Fruit fly (Drosophila melanogaster) S2 (cell line): ENCODE results near the gene CG31224.

Experiments used
- CG8478 ChIP-seq: fragments of >200 bp; optimal IDR thresholded peaks from 2 replicates; lab custom pipeline; 2018
- CTCF ChIP-seq, 2 experiments: fragments of >200 bp; optimal IDR thresholded peaks; 2 replicates each; lab custom pipeline; 2018

CG31224 gene

DNA sequence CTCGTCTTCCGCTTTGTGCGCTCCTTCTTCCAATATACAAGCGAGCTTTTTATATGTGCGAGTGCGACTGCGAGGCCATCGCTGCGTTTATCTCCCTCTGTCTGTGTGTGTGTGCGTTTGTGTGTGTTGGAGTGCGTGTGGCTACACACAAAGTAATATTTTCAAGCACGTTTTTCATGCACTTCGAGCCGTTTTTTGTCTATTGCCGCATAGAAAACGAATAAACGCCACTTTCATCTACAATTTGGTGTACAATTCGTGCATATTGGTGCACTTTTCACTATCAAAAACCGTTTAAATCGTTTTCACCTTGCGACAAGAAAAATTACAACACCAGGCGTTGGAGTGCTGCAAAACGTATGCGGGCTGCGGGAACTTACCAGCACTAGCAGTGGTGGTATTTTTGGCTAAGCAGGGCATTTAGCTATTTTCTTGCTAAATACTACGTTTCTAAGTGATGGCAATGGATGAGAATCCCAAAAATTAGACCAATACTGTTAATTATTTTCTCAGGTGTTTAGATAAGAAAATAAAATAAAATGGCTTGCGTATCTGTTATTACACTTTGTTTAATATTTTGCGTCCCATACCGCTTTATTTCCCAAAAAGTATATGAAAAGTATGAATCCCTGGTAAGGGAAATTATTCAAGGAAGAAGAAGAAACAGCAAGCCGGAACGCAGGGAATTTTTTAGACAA is at the start of gene CG31224, which contains the start of gene CstF64:
CG31224 (minus strand) TSS at position 365 of the 698 bp plus-strand sequence.
CstF64 (plus strand) TSS at position 674 of the 698 bp plus-strand sequence.
- TF ChIP-seq CTCF (optimal IDR thresholded peaks at IDR 0.05; lab: Kevin White, UChicago) (no peak), CG8478 (lab: Kevin White, UChicago) (no peak)

DNA sequence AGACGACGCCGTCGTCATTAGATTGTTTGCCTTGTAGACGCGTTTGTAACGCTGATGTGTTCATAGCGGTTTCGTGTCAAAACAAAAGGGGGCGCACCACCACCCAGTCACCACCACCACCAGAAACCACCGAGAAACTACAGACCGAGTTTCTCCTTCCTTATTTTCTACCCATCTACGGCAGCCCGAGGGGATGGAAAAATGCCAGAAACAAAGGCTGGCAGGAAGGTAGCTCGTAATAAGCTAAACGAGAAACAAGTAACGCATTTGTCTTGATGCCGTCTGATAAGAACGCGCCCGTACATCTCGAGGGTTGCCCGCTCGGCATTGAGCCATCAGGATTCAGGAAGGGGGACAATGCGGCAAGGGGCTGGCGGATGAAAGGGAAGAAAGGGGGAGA is 48.4 kb upstream of the CG31224 start:
- TF ChIP-seq CTCF (optimal IDR thresholded peaks at IDR 0.05; lab: Kevin White, UChicago): no peak
- TF ChIP-seq CG8478 (lab: Kevin White, UChicago): no peak

DNA sequence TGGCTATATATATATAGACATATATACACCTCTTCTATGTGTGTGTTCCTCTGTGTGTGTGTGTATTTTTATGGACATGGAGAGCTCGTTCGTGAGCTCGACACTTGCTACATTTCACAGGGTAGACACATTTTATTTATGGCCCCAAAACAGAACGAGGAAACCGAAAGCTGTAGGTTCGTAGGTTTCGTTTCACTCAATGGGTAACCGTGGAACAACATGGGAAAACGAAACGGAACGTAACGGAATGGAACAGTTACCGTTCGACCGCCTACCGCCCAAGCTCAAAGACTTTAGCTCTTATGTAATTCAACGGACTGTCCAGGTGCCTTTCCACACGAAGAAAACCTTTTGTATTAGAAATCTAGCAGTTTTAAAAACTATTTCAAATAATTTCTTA is 47.2 kb upstream of the CG31224 start:
- TF ChIP-seq CG8478 (lab: Kevin White, UChicago) (no peak), CTCF (optimal IDR thresholded peaks at IDR 0.05; lab: Kevin White, UChicago) (no peak)

DNA sequence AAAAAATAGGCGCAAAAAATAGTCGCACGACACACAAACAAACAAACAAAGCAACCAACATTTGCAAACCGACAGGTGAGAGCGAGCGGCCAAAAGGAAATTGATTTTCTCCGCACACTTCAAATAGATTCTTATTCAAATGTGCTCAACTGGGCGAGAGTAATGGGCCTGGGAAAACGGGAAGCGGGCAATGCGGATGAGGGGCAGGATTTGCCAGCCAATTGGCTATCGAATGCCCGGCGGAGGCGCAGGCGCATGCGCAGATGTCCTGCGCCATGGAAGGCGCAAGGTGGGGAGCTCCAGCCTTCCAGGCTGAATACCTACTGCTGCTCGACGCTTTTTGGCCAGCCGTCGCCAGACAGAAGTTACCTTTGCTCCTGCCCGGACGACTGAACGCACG is 46.0 kb upstream of the CG31224 start, which contains the start of the genes ChAT and VAChT:
ChAT (plus strand) TSS at position 352 of the 400 bp plus-strand sequence.
VAChT (plus strand) TSS at position 352 of the 400 bp plus-strand sequence.
- no peak for TF ChIP-seq CG8478 (lab: Kevin White, UChicago)
- no peak for TF ChIP-seq CTCF (optimal IDR thresholded peaks at IDR 0.05; lab: Kevin White, UChicago)

DNA sequence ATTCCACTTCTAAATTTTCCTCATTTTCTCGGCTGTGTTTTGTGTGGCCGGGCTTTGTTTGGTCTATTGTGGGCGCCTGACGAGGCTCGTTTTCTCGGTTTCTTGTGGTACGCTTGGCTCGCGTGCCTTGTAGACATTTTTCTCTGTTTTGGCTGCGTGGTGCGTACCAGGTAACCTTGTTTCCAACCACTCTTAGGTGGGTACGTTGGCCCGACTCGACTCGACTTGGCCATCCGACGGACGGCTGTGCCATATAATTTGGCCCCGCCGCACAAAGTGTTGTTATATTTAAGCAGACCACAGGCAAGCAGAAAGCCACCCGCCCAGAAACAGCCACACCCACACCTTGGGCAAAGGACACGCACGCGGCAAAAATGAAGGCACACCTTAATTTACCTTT is 44.4 kb upstream of the CG31224 start:
- TF ChIP-seq CTCF (optimal IDR thresholded peaks at IDR 0.05; lab: Kevin White, UChicago) (no peak), CG8478 (lab: Kevin White, UChicago) (no peak)

DNA sequence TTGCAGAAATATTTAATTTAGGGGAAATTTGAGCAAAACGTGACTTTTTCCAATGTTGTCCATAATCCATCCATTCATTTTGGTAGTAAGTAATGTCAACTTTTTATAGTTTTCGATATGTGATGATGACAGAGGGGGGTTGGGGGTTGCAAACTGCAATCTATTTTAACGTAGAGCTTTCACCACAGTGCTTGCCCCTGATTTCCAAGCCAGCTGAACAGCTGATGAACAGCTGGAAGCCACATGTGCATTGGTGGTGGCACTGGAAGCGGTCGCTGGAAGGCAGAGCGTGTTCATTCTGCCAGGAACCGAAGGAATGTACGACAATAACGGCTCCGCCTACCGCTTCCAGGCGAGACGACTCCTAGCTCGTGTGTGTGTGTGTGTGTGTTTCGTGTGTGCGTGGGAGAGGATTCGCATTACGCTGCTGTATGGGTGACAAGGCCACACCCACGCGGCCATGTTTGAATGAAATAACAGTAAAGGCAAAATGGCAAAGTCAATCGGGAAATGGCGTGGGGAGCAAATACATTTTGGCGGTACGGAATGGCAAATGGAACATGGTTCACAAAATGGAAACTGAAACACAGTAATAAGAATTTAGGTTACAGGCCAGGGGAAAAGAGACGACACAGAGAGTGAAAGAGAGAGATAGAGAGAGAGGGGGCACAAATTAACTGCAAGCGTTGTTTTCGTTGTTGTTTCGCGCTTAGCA is 39.9 kb upstream of the CG31224 start:
- TF ChIP-seq CG8478 (lab: Kevin White, UChicago): no peak
- TF ChIP-seq CTCF (optimal IDR thresholded peaks at IDR 0.05; lab: Kevin White, UChicago): no peak

DNA sequence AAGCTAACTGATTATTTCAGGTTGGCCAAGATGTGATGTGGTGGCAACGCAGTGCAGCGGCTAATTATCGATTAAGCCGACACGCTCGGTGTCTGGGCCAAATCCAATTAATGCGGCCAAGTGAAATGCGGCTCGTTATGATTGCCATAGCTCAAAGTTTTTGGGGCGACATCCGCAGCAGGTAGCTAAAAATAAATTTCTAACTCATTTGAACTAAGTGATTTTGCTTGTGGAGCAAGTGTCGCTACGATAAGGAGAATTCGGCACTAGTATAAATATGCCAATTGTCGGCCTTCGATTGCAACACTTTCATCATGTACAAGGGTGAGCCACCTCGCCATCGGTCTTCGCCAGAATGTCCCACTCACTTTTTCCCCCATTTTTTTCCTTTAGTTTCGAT is 35.8 kb upstream of the CG31224 start, which contains the start of gene CG34282:
CG34282 (plus strand) TSS at position 301 of the 400 bp plus-strand sequence.
- TF ChIP-seq CG8478 (lab: Kevin White, UChicago): no peak
- TF ChIP-seq CTCF (optimal IDR thresholded peaks at IDR 0.05; lab: Kevin White, UChicago): no peak

DNA sequence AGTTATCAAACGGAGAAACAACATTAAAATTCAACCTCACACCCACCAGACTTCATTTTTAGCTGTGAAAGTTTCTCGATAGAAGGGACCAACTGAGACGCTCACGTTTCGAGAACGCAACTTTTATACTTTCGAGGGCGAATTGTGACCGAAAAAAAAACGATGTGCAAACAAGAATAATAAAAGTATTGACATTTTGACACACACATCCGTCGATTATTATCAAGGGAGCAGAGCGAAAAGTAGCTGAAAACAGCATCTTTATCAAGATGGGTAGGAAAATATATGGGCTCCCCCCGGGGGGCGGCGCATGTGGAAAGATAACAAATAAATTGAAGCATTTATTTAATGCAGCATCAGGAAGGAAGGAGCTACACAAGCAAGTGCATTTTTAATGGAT is 34.5 kb upstream of the CG31224 start, which contains the start of gene CG14300:
CG14300 (minus strand) TSS at position 101 of the 400 bp plus-strand sequence.
- TF ChIP-seq CG8478 (lab: Kevin White, UChicago) (no peak), CTCF (optimal IDR thresholded peaks at IDR 0.05; lab: Kevin White, UChicago) (no peak)

DNA sequence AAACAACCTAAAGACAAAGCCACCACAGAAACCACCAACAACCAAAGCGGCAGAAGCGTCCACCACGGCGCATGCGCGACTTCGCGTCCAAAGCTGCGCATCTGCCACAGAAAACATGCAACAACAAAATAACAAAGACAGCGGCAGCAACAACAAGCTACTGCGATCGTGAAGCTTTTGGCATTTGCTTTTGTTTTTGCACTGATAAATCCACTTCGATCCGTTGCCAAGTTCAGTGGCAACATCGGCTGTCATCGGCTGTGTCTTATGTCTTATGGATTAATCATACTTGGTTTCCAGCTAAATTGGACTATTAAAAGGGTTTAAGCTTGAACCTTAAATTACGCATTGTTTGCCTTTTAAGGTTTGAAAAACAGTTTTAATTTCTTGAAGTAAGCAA is 33.5 kb upstream of the CG31224 start, which contains the start of gene Muc91C:
Muc91C (minus strand) TSS at position 101 of the 400 bp plus-strand sequence.
- no peak for TF ChIP-seq CTCF (optimal IDR thresholded peaks at IDR 0.05; lab: Kevin White, UChicago)
- no peak for TF ChIP-seq CG8478 (lab: Kevin White, UChicago)

DNA sequence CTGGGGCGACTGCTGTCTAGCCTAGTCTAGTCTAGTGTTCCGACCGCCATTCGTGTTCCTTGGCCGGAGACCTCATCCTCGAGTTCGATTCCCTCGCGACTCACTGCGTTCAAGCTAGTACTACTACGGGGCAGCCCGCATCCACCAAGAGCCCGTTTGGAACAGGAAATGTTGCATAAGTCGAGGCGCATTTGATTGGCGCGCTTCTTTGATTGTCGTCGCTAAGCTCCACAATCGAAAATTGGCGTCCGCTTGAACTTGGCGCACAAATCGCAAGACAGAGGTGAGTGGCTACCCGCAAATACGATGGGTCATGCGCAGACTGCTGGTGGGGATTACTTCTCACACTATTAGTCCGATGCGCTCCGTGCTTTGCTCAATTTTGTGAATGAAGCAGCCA is 21.9 kb upstream of the CG31224 start:
- TF ChIP-seq CTCF (optimal IDR thresholded peaks at IDR 0.05; lab: Kevin White, UChicago) (no peak), CG8478 (lab: Kevin White, UChicago) (no peak)

DNA sequence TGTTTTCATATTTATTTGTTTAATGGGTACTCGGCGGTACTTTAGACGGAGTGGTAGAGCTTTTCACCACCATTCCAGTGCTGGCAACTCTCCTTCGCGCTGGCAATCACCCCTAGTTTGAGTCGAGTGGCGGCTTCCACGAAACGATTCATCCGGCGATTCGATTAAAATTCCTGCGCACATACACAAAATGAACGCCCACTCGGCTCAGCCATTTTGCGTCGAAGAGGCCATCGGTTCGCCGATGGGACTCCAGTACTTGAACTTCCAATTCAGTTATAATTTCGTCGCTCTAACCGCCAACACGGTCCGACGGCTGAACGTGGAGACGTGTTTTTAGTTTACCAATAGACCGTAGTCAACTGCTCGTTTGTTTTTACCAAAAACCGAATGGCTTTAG is 21.2 kb upstream of the CG31224 start, which contains the start of the genes CG46318 and ChT:
CG46318 (plus strand) TSS at position 273 of the 400 bp plus-strand sequence.
ChT (plus strand) TSS at position 273 of the 400 bp plus-strand sequence.
- TF ChIP-seq CTCF (optimal IDR thresholded peaks at IDR 0.05; lab: Kevin White, UChicago): no peak
- TF ChIP-seq CG8478 (lab: Kevin White, UChicago): no peak

DNA sequence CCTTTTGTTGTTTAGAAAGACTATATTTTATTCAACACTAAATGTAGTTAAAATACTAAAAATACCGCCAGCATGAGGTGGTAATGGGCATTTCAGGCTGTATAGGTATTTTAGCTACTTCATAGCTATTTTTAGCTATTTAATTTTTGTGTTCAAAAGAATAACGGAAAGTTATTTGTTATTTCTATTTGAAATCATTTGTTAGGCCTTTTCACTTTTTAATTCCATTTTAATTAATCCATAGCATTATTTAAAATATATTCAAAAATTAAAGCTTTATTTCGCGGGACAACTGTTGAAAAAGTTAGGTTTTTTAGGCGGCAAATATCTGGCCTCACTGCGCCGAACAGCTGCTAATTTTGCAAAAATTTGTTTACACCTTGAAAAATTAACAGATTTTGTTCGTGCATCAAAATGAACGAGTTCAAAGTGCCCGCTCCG is 18.4 kb upstream of the CG31224 start, which contains the start of the genes dind and CG7706:
dind (minus strand) TSS at position 40 of the 441 bp plus-strand sequence.
CG7706 (plus strand) TSS at position 319 of the 441 bp plus-strand sequence.
- no peak for TF ChIP-seq CTCF (optimal IDR thresholded peaks at IDR 0.05; lab: Kevin White, UChicago)
- no peak for TF ChIP-seq CG8478 (lab: Kevin White, UChicago)

DNA sequence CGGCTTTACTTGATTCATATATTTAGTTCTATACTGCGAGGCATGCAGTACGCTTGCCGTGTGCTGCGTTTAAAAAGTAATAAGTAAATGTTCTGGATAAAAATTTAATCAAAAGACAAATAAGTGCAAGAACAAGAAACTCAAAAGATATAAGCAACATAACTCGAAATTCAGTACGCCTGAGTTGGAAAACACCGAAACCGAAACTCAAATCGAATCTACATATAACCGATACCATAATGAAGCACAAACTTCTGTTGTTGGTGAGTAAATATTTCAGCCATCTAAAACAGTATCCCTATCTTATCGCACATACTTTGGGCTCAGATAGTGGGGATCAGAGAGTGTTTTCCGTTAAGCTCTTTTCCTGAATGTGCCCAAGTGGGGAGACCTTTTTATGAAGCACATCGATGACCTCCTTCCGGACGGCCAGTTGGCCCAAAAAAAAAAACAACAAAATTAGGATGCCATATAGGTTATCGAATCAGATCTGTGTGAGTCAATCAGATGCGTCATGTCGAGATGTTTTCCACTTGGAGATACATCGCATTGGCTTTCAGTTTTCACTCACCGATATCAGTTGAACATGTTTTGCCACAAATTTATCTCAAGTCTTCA is 12.1 kb upstream of the CG31224 start, which contains the start of gene CG31230:
CG31230 (plus strand) TSS at position 568 of the 618 bp plus-strand sequence.
- TF ChIP-seq CG8478 (lab: Kevin White, UChicago) (no peak), CTCF (optimal IDR thresholded peaks at IDR 0.05; lab: Kevin White, UChicago) (no peak)
